Worm (Caenorhabditis elegans) whole organism, L4 larva: Measurements from ENCODE around the gene faxc-1.

Experiments used
- ama-1 ChIP-seq: fragments of 150-350 bp; optimal IDR thresholded peaks from 2 replicates; lab custom pipeline; 2014; ENCODE audit warnings: inconsistent platforms, mixed read lengths
- ctbp-1 ChIP-seq: fragments of 200-800 bp; sonication (Bioruptor generic); IDR thresholded peaks from 2 replicates; pipeline ENCODE4 v1.3.6; 2022; ENCODE audit warnings: missing genetic modification reagents, missing genetic modification characterization, missing compliant biosample characterization
- dmd-9 ChIP-seq: fragments of 200-800 bp; sonication (Bioruptor generic); IDR thresholded peaks from 2 replicates; pipeline ENCODE4 v1.3.6; 2022; ENCODE audit warnings: missing genetic modification reagents, missing genetic modification characterization, missing compliant biosample characterization
- dve-1 ChIP-seq: sonication (generic microtip); optimal IDR thresholded peaks from 2 replicates; lab custom pipeline; 2017; ENCODE audit warnings: antibody characterized with exemption, mild to moderate bottlenecking, missing genetic modification characterization, missing compliant biosample characterization; ENCODE audit not compliant: insufficient read depth
- lin-13 ChIP-seq: fragments of 150-350 bp; optimal IDR thresholded peaks from 2 replicates; lab custom pipeline; 2014; ENCODE audit warnings: missing biosample characterization, missing genetic modification reagents, missing genetic modification characterization
- nhr-237 ChIP-seq: sonication (generic microtip); optimal IDR thresholded peaks from 2 replicates; lab custom pipeline; 2017; ENCODE audit warnings: missing biosample characterization, missing genetic modification characterization
- zag-1 ChIP-seq: fragments of 150-350 bp; optimal IDR thresholded peaks from 2 replicates; lab custom pipeline; 2014; ENCODE audit warnings: missing biosample characterization, missing genetic modification characterization

DNA sequence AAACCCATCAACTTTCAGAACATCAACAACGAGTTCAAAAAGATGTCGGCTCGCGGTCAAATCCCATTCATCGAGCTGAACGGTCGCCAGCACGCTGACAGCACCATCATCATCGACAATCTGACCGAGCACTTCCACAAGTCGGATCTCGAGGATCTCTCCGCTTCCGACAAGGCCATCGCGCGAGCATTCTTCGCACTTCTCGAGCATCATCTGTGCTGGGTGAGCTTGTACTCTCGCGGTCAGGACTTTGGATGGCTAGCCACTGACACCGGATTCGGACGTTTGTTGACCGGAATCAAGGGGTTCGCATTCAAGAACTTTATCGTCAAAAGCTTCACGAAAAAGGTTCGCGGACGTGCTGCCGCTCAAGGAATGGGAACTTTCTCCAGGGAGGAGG is 855 bp downstream of the faxc-1 start:
- TF ChIP-seq lin-13 (GFP tag; lab: Kevin White, UChicago) = no peak
- TF ChIP-seq ama-1 (lab: Kevin White, UChicago) = no peak
- TF ChIP-seq dmd-9 (GFP tag; lab: Robert Waterston, UW) = no peak
- no peak for TF ChIP-seq nhr-237 (tag; lab: Kevin White, UChicago)
- no peak for TF ChIP-seq dve-1 (tag; lab: Kevin White, UChicago)
- no peak for TF ChIP-seq ctbp-1
- no peak for TF ChIP-seq zag-1 (tag; lab: Kevin White, UChicago)
